Fruit fly (Drosophila melanogaster): Measurements from ENCODE around the gene SdhD.
A peak's percentile ranks its signal among the peaks of the same experiment; 100 is the strongest.

SdhD gene

DNA sequence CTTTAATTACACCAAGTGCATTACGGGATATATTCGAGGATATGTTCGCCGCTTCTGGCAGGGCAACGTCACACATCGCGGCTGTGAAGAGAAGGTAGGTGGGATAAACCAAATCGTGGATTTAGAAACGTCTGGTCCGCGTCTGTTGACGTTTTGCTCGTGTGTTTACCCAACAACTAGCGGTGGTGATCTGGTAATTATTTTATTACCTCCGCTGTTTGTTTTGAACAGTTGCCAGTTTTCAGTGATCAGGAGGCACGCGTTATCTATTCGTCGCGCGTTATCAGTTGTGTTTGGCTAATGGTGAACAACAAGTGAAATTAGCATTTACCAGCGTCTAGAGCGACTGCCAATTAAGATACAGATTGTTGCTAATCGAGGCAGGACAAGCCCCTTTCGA is 31.3 kb downstream of the SdhD start (continued):
- no peak for TF ChIP-seq ase (GFP tag; IDR thresholded peaks at IDR 0.05)
- no peak for TF ChIP-seq CG15601 (tag; optimal IDR thresholded peaks at IDR 0.05)
- peak; percentile 28; the same call in 1 of the 3 replicates for TF ChIP-seq gce (GFP tag; IDR thresholded peaks at IDR 0.05)
- TF ChIP-seq CG8290 (GFP tag; optimal IDR thresholded peaks at IDR 0.05): no peak
- TF ChIP-seq CG8290 (tag; optimal IDR thresholded peaks at IDR 0.05): peak in 1 of 2 experiments; percentile 78
- peak; percentile 57 for TF ChIP-seq zen (tag; optimal IDR thresholded peaks at IDR 0.05)
- TF ChIP-seq CG8089 (GFP tag; optimal IDR thresholded peaks at IDR 0.05): no peak
- no peak for TF ChIP-seq CG10267 (tag; optimal IDR thresholded peaks at IDR 0.05)
- TF ChIP-seq gcm (GFP tag; optimal IDR thresholded peaks at IDR 0.05): no peak
- TF ChIP-seq br (optimal IDR thresholded peaks at IDR 0.05): no peak
- TF ChIP-seq CG14014 (GFP tag; IDR thresholded peaks at IDR 0.05): no peak; the same call in 1 of the 2 replicates
- no peak for TF ChIP-seq tap (tag; optimal IDR thresholded peaks at IDR 0.05)
- TF ChIP-seq CG10565 (GFP tag; optimal IDR thresholded peaks at IDR 0.05): no peak
- no peak for TF ChIP-seq Taf1 (GFP tag; IDR thresholded peaks at IDR 0.05)
- TF ChIP-seq CG11456 (GFP tag; IDR thresholded peaks at IDR 0.05): no peak; the same call in 2 of the 3 replicates
- TF ChIP-seq CG7745 (tag; optimal IDR thresholded peaks at IDR 0.05): no peak
- TF ChIP-seq CG2199 (GFP tag; IDR thresholded peaks at IDR 0.05): no peak
- TF ChIP-seq ham (GFP tag; IDR thresholded peaks at IDR 0.05): no peak
- TF ChIP-seq CG12219 (GFP tag; optimal IDR thresholded peaks at IDR 0.05): peak; percentile 45
- TF ChIP-seq Max (GFP tag; optimal IDR thresholded peaks at IDR 0.05): no peak
- no peak for TF ChIP-seq CG9609 (GFP tag; optimal IDR thresholded peaks at IDR 0.05)
- TF ChIP-seq Vsx1 (GFP tag; optimal IDR thresholded peaks at IDR 0.05): peak; percentile 41
- no peak for TF ChIP-seq CG30431 (GFP tag; optimal IDR thresholded peaks at IDR 0.05)
- peak; percentile 2 for TF ChIP-seq CG2116 (GFP tag; optimal IDR thresholded peaks at IDR 0.05)
- TF ChIP-seq Hr3 (GFP tag; optimal IDR thresholded peaks at IDR 0.05): no peak
- no peak for TF ChIP-seq Lhr (GFP tag; optimal IDR thresholded peaks at IDR 0.05)
- no peak for TF ChIP-seq fru (optimal IDR thresholded peaks at IDR 0.05)
- TF ChIP-seq z (GFP tag; IDR thresholded peaks at IDR 0.05): no peak
- TF ChIP-seq CG13894 (tag; optimal IDR thresholded peaks at IDR 0.05): peak; percentile 73
- TF ChIP-seq Nf-YB (GFP tag; optimal IDR thresholded peaks at IDR 0.05): no peak
- TF ChIP-seq CG13624 (GFP tag; optimal IDR thresholded peaks at IDR 0.05): no peak
- TF ChIP-seq Deaf1 (tag; optimal IDR thresholded peaks at IDR 0.05): no peak
- no peak for TF ChIP-seq Sry-δ (GFP tag; optimal IDR thresholded peaks at IDR 0.05)
- TF ChIP-seq yki (optimal IDR thresholded peaks at IDR 0.05): no peak
- peak; percentile 40; the same call in 1 of the 3 replicates for TF ChIP-seq so (GFP tag; IDR thresholded peaks at IDR 0.05)
- TF ChIP-seq chinmo (GFP tag; IDR thresholded peaks at IDR 0.05; ENCODE audit: partially characterized antibody): 0 out of 4 replicates have a peak, but pooled peaks have one; percentile 17
- no peak for TF ChIP-seq CG2202 (tag; optimal IDR thresholded peaks at IDR 0.05)
- TF ChIP-seq Abd-B (GFP tag; optimal IDR thresholded peaks at IDR 0.05): no peak
- peak; percentile 30 for TF ChIP-seq CG15696 (tag; optimal IDR thresholded peaks at IDR 0.05)
- peak; percentile 65 for TF ChIP-seq CG7987 (GFP tag; optimal IDR thresholded peaks at IDR 0.05)
- TF ChIP-seq CG9876 (GFP tag; optimal IDR thresholded peaks at IDR 0.05): no peak
- TF ChIP-seq chn (GFP tag; optimal IDR thresholded peaks at IDR 0.05): no peak
- TF ChIP-seq dmrt99B (tag; optimal IDR thresholded peaks at IDR 0.05): no peak
- TF ChIP-seq CG4617 (GFP tag; optimal IDR thresholded peaks at IDR 0.05; ENCODE audit: borderline replicate concordance): no peak
- TF ChIP-seq Doc3 (GFP tag; IDR thresholded peaks at IDR 0.05; ENCODE audit: partially characterized antibody): no peak
- no peak for TF ChIP-seq CG13775 (GFP tag; optimal IDR thresholded peaks at IDR 0.05)
- TF ChIP-seq caup (GFP tag; optimal IDR thresholded peaks at IDR 0.05; ENCODE audit: severe bottlenecking): peak; percentile 78
- no peak for TF ChIP-seq wor (GFP tag; IDR thresholded peaks at IDR 0.05)
- TF ChIP-seq Hr78 (GFP tag; optimal IDR thresholded peaks at IDR 0.05): no peak
- no peak for TF ChIP-seq CG1647 (GFP tag; optimal IDR thresholded peaks at IDR 0.05)
- no peak for TF ChIP-seq repo (GFP tag; optimal IDR thresholded peaks at IDR 0.05)
- TF ChIP-seq zfh1 (GFP tag; IDR thresholded peaks at IDR 0.05): no peak

Data from whole organism, embryonic.